Worm (Caenorhabditis elegans) whole organism, early embryonic: Measurements from ENCODE around the gene F58F12.4.

Experiments used
- B0310.2 ChIP-seq: sonication (generic microtip); optimal IDR thresholded peaks from 2 replicates; lab custom pipeline; 2016; ENCODE audit warnings: mild to moderate bottlenecking, missing genetic modification characterization, missing compliant biosample characterization
- F13C5.2 ChIP-seq: sonication (generic microtip); optimal IDR thresholded peaks from 2 replicates; lab custom pipeline; 2017; ENCODE audit warnings: mild to moderate bottlenecking, missing genetic modification characterization, inconsistent platforms, missing compliant biosample characterization
- aly-1 ChIP-seq: sonication (generic microtip); optimal IDR thresholded peaks from 2 replicates; lab custom pipeline; 2016; ENCODE audit warnings: missing genetic modification characterization, missing compliant biosample characterization
- ama-1 ChIP-seq: fragments of 150-350 bp; optimal IDR thresholded peaks from 2 replicates; lab custom pipeline; 2014
- ceh-13 ChIP-seq: fragments of 200-800 bp; sonication (Bioruptor generic); optimal IDR thresholded peaks from 2 replicates; lab custom pipeline; 2018; ENCODE audit warnings: mild to moderate bottlenecking, missing genetic modification characterization, missing compliant biosample characterization
- flt-1 ChIP-seq: fragments of 200-800 bp; sonication (Bioruptor generic); IDR thresholded peaks from 2 replicates; pipeline ENCODE4 v1.3.6; 2022; ENCODE audit warnings: missing genetic modification characterization, missing compliant biosample characterization
- hmbx-1 ChIP-seq: sonication (generic microtip); optimal IDR thresholded peaks from 2 replicates; lab custom pipeline; 2016; ENCODE audit warnings: mild to moderate bottlenecking, missing genetic modification characterization, missing compliant biosample characterization
- hmg-4 ChIP-seq: fragments of 200-800 bp; sonication (Bioruptor generic); optimal IDR thresholded peaks from 2 replicates; lab custom pipeline; 2018; ENCODE audit warnings: mild to moderate bottlenecking, missing genetic modification characterization, missing compliant biosample characterization
- scrt-1 ChIP-seq: fragments of 200-800 bp; sonication (Bioruptor generic); IDR thresholded peaks from 2 replicates; pipeline ENCODE4 v1.3.6; 2022; ENCODE audit warnings: missing genetic modification characterization, missing compliant biosample characterization
- tbx-11 ChIP-seq: fragments of 200-800 bp; sonication (Bioruptor generic); IDR thresholded peaks from 2 replicates; pipeline ENCODE4 v1.3.6; 2022; ENCODE audit warnings: missing genetic modification characterization, missing compliant biosample characterization
- tbx-37 ChIP-seq: fragments of 200-800 bp; sonication (Bioruptor generic); conservative IDR thresholded peaks from 2 replicates; pipeline ENCODE4 v1.3.6; 2022; ENCODE audit warnings: missing genetic modification reagents, missing genetic modification characterization, missing compliant biosample characterization

DNA sequence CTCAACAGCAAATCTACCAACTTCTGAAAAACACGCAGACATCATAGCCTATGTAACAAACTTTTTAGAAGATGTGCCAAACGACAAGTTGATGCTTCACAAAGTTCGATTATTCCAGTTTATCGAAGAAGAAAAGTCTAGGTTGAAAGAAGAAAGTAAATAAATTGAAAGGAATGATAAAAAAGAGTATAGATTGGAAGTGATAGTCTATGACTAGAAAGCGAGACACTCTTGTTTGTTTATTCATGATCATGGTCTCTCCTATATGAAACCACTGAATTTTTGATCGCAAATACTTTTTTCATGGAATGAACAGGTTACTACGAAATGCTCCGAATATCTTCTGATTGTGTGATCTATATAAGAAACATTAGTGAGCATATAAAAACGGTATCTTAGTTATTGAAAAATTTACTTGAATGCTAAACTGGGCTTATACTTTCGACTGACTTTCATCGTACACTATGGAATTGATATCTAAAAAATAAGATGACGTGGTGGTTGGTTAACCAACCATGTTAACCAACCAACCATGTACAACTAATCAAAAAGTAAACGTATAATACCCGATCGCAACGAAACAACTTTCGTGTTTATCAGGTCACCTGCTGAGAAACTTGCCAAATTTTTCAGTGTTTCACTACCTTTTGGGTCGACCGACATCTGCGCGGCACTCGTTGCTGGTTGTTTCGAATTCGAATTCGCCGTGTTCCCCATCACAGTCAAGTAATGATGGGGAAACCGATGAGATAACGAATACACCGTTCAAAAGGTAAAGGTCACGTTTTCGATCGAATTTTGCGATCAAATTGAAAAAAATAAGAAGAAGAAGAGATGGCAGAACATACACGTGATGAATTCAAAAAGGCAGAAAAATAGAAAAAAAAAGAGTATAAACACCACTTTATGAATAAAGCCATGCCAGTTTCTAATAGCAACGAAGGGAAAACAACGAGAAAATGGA, 41.1 kb upstream of the F58F12.4 start, which contains the start of gene C32D5.8:
- no peak for TF ChIP-seq hmg-4 (GFP tag; lab: Kevin White, UChicago)
- no peak for TF ChIP-seq F13C5.2 (tag; lab: Kevin White, UChicago)
- TF ChIP-seq hmbx-1 (tag; lab: Kevin White, UChicago), result no peak
- TF ChIP-seq ama-1, result no peak
- TF ChIP-seq tbx-11 (GFP tag; lab: Robert Waterston, UW), result no peak
- no peak for TF ChIP-seq tbx-37 (GFP tag; lab: Robert Waterston, UW)
- no peak for TF ChIP-seq aly-1 (tag; lab: Kevin White, UChicago)
- TF ChIP-seq flt-1 (GFP tag; lab: Robert Waterston, UW), result no peak
- no peak for TF ChIP-seq scrt-1 (GFP tag; lab: Robert Waterston, UW)
- TF ChIP-seq ceh-13 (GFP tag; lab: Kevin White, UChicago), result no peak
- TF ChIP-seq B0310.2 (tag; lab: Kevin White, UChicago), result no peak
